Worm (Caenorhabditis elegans): Measurements from ENCODE around the gene phdh-1.

- TF ChIP-seq ztf-11 (tag; optimal IDR thresholded peaks at IDR 0.05) (no peak), elt-1 (tag; optimal IDR thresholded peaks at IDR 0.05; ENCODE audit: borderline replicate concordance, insufficient read depth) (no peak), nhr-237 (tag; optimal IDR thresholded peaks at IDR 0.05) (no peak), snpc-4 (tag; optimal IDR thresholded peaks at IDR 0.05) (no peak), blmp-1 (tag; optimal IDR thresholded peaks at IDR 0.05) (no peak), lin-13 (tag; optimal IDR thresholded peaks at IDR 0.05) (no peak), unc-39 (tag; optimal IDR thresholded peaks at IDR 0.05) (no peak), mab-5 (tag; optimal IDR thresholded peaks at IDR 0.05) (no peak)
Observed at ce11 chrII:13685581-13685980, 47.3 kb upstream of the phdh-1 start.

Measured in whole organism, mixed stage, embryonic.